Worm (Caenorhabditis elegans) whole organism, mixed stage, embryonic: ENCODE results near the gene asp-19.

ENCODE experiments used
- M03D4.4 ChIP-seq: sonication (generic microtip); optimal IDR thresholded peaks from 2 replicates; lab custom pipeline; 2017; ENCODE audit warnings: mild to moderate bottlenecking, missing genetic modification characterization, missing compliant biosample characterization
- bed-3 ChIP-seq: fragments of 200-800 bp; sonication (Bioruptor generic); optimal IDR thresholded peaks from 3 replicates; lab custom pipeline; 2018; ENCODE audit warnings: mild to moderate bottlenecking, missing genetic modification characterization, moderate library complexity, missing compliant biosample characterization
- blmp-1 ChIP-seq: fragments of 150-350 bp; optimal IDR thresholded peaks from 2 replicates; lab custom pipeline; 2014; ENCODE audit warnings: missing biosample characterization, missing genetic modification characterization
- ceh-39 ChIP-seq: fragments of 150-350 bp; optimal IDR thresholded peaks from 2 replicates; lab custom pipeline; 2014; ENCODE audit warnings: missing biosample characterization, missing genetic modification characterization
- ceh-43 ChIP-seq: fragments of 200-800 bp; sonication (Bioruptor generic); optimal IDR thresholded peaks from 2 replicates; lab custom pipeline; 2018; ENCODE audit warnings: mild to moderate bottlenecking, missing genetic modification characterization, moderate library complexity, missing compliant biosample characterization
- ceh-83 ChIP-seq: fragments of 200-800 bp; sonication (Bioruptor generic); optimal IDR thresholded peaks from 2 replicates; lab custom pipeline; 2018; ENCODE audit warnings: mild to moderate bottlenecking, missing genetic modification characterization, missing compliant biosample characterization
- ces-1 ChIP-seq: fragments of 150-350 bp; optimal IDR thresholded peaks from 2 replicates; lab custom pipeline; 2014; ENCODE audit warnings: missing biosample characterization, missing genetic modification reagents, missing genetic modification characterization
- cnd-1 ChIP-seq: fragments of 200-800 bp; sonication (Bioruptor generic); optimal IDR thresholded peaks from 2 replicates; lab custom pipeline; 2018; ENCODE audit warnings: mild to moderate bottlenecking, missing genetic modification characterization, missing compliant biosample characterization
- elt-1 ChIP-seq: sonication (generic microtip); optimal IDR thresholded peaks from 2 replicates; lab custom pipeline; 2017; ENCODE audit warnings: missing genetic modification characterization, mild to moderate bottlenecking, missing compliant biosample characterization, antibody characterized with exemption, moderate library complexity, borderline replicate concordance; ENCODE audit not compliant: insufficient read depth
- flh-1 ChIP-seq: fragments of 200-800 bp; sonication (Bioruptor generic); optimal IDR thresholded peaks from 2 replicates; lab custom pipeline; 2018; ENCODE audit warnings: mild to moderate bottlenecking, missing genetic modification characterization, moderate library complexity, missing compliant biosample characterization
- ham-2 ChIP-seq: fragments of 200-800 bp; sonication (Bioruptor generic); optimal IDR thresholded peaks from 2 replicates; lab custom pipeline; 2018; ENCODE audit warnings: mild to moderate bottlenecking, missing genetic modification characterization, missing compliant biosample characterization
- hlh-1 ChIP-seq: fragments of 150-350 bp; optimal IDR thresholded peaks from 2 replicates; lab custom pipeline; 2014; ENCODE audit warnings: missing biosample characterization, missing genetic modification reagents, missing genetic modification characterization
- lin-13 ChIP-seq: fragments of 150-350 bp; optimal IDR thresholded peaks from 2 replicates; lab custom pipeline; 2014; ENCODE audit warnings: missing biosample characterization, missing genetic modification characterization
- lin-32 ChIP-seq: fragments of 200-800 bp; sonication (Bioruptor generic); optimal IDR thresholded peaks from 2 replicates; lab custom pipeline; 2018; ENCODE audit warnings: mild to moderate bottlenecking, missing genetic modification characterization, missing compliant biosample characterization
- lsy-2 ChIP-seq: fragments of 150-350 bp; optimal IDR thresholded peaks from 2 replicates; lab custom pipeline; 2014; ENCODE audit warnings: missing biosample characterization, missing genetic modification characterization
- mab-5 ChIP-seq: fragments of 150-350 bp; optimal IDR thresholded peaks from 2 replicates; lab custom pipeline; 2014; ENCODE audit warnings: missing biosample characterization, missing genetic modification characterization
- mep-1 ChIP-seq: fragments of 150-350 bp; optimal IDR thresholded peaks from 2 replicates; lab custom pipeline; 2017; ENCODE audit warnings: missing biosample characterization, missing genetic modification reagents, missing genetic modification characterization, inconsistent platforms
- nhr-12 ChIP-seq: fragments of 150-350 bp; optimal IDR thresholded peaks from 2 replicates; lab custom pipeline; 2014; ENCODE audit warnings: missing biosample characterization, missing genetic modification characterization
- nhr-2 ChIP-seq: fragments of 150-350 bp; optimal IDR thresholded peaks from 2 replicates; lab custom pipeline; 2014; ENCODE audit warnings: missing biosample characterization, missing genetic modification characterization
- nhr-237 ChIP-seq: fragments of 150-350 bp; optimal IDR thresholded peaks from 2 replicates; lab custom pipeline; 2014; ENCODE audit warnings: missing biosample characterization, missing genetic modification characterization
- nhr-76 ChIP-seq: sonication (generic microtip); optimal IDR thresholded peaks from 2 replicates; lab custom pipeline; 2017; ENCODE audit warnings: missing biosample characterization, missing genetic modification characterization
- pha-4 ChIP-seq: fragments of 150-350 bp; optimal IDR thresholded peaks from 2 replicates; lab custom pipeline; 2018; ENCODE audit warnings: missing biosample characterization, missing genetic modification reagents, missing genetic modification characterization
- sem-2 ChIP-seq: fragments of 200-800 bp; sonication (Bioruptor generic); optimal IDR thresholded peaks from 2 replicates; lab custom pipeline; 2018; ENCODE audit warnings: mild to moderate bottlenecking, missing genetic modification characterization, missing compliant biosample characterization
- snpc-4 ChIP-seq: fragments of 150-350 bp; optimal IDR thresholded peaks from 2 replicates; lab custom pipeline; 2014; ENCODE audit warnings: missing biosample characterization, missing genetic modification characterization
- sptf-1 ChIP-seq: sonication (generic microtip); optimal IDR thresholded peaks from 2 replicates; lab custom pipeline; 2017; ENCODE audit warnings: mild to moderate bottlenecking, missing genetic modification characterization, moderate library complexity, missing compliant biosample characterization
- tbx-8 ChIP-seq: fragments of 200-800 bp; sonication (Bioruptor generic); optimal IDR thresholded peaks from 2 replicates; lab custom pipeline; 2018; ENCODE audit warnings: mild to moderate bottlenecking, missing genetic modification characterization, moderate library complexity, missing compliant biosample characterization
- unc-120 ChIP-seq: sonication (generic microtip); optimal IDR thresholded peaks from 2 replicates; lab custom pipeline; 2017; ENCODE audit warnings: missing genetic modification characterization, missing compliant biosample characterization; ENCODE audit not compliant: poor library complexity, severe bottlenecking
- unc-39 ChIP-seq: fragments of 150-350 bp; optimal IDR thresholded peaks from 2 replicates; lab custom pipeline; 2014; ENCODE audit warnings: missing biosample characterization, missing genetic modification characterization
- unc-62 ChIP-seq: fragments of 150-350 bp; optimal IDR thresholded peaks from 2 replicates; lab custom pipeline; 2014; ENCODE audit warnings: missing biosample characterization, missing genetic modification reagents, missing genetic modification characterization
- zip-8 ChIP-seq: fragments of 150-350 bp; optimal IDR thresholded peaks from 2 replicates; lab custom pipeline; 2014; ENCODE audit warnings: missing biosample characterization, missing genetic modification characterization
- ztf-11 ChIP-seq: fragments of 150-350 bp; optimal IDR thresholded peaks from 2 replicates; lab custom pipeline; 2014; ENCODE audit warnings: missing biosample characterization, missing genetic modification characterization

asp-19 gene

DNA sequence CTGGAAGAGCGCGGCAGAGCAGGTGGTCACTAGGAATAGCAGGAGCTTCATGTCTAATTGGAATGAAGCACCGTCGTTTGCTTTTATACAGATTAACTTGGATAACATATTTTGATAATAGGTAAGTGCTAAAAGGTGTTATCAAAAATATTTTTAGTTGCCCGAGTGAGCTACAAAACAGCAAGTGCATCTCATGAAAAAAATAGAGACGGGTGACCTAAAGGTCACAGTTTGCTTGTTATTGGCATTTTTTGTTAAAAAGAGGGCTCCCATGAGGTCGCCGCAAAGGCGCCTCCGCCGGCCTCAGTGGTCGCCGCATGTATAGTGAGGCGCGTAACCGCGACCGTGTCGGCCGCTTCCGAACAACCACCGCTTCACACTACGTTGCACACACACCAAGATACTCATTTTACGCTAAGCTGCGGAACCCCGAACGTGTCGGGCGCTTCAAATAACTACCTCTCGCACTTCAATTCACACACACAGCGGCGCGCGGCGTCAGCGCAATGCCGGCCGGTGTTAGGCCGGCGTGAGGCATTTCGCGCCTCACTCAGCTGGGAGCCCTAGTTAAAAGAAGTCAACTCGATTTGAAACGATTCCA is at the start of gene asp-19:
Gene asp-19, minus strand, starts transcription at position 51 of the 601 bp plus-strand sequence.
- TF ChIP-seq unc-62 (GFP tag; lab: Kevin White, UChicago): no peak
- no peak for TF ChIP-seq pha-4 (tag; lab: Kevin White, UChicago)
- TF ChIP-seq M03D4.4 (tag; lab: Kevin White, UChicago): no peak
- no peak for TF ChIP-seq snpc-4 (tag; lab: Kevin White, UChicago)
- no peak for TF ChIP-seq ceh-83 (GFP tag; lab: Kevin White, UChicago)
- no peak for TF ChIP-seq ztf-11 (tag; lab: Kevin White, UChicago)
- TF ChIP-seq zip-8 (tag; lab: Kevin White, UChicago): no peak
- TF ChIP-seq nhr-76 (tag; lab: Kevin White, UChicago): no peak
- TF ChIP-seq lin-32: no peak
- no peak for TF ChIP-seq ces-1 (GFP tag; lab: Kevin White, UChicago)
- no peak for TF ChIP-seq hlh-1

DNA sequence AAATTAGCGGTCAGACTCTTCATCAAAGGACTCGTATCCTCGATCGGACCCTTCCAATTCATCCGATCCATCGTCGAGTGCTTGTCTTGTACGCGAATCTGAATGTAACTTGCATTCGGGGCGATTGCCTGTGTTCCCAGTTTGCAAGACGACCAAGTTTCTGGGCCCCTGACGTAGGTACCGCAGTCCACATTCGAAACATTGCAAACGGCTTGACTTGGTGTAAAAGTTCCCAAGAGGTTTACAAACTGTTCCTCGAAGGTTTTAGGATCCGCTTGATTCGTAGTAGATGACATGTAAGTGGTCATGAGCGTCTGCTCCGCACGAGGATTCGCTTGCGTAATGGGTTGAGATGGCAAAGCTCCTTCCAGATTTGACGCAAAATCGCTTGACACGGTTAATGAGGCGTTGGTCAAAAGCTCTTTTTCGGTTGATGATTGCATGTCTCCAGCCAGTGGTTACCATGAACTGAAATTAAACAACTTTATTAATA is 47.1 kb upstream of the asp-19 start, which contains the start of gene Y17D7B.4:
Gene Y17D7B.4, minus strand, starts transcription at position 443 of the 493 bp plus-strand sequence.
- TF ChIP-seq lsy-2 (no peak), ceh-39 (no peak), ceh-43 (no peak), ceh-83 (GFP tag; lab: Kevin White, UChicago) (no peak), mab-5 (tag; lab: Kevin White, UChicago) (no peak), elt-1 (no peak)

DNA sequence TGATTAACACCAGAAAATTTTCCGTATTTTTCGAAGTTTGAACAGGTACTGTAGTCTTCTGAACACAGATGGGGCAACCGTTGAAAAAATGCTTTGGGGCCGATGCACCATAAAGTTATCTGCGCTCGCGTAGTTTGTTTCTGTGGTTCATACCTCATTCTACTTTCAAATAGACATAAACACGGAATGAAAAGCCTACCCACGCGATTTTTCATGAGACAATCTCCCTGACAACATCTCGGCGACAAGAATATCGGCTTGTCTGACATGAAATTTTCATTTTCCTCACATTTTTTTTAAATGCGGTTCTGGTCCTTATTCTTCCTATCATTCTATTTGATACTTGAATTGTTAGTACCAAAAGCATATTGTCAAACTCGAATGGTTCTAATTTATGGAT is 43.6 kb upstream of the asp-19 start, which contains the start of gene clec-257:
Gene clec-257, plus strand, starts transcription at position 301 of the 400 bp plus-strand sequence.
- TF ChIP-seq blmp-1 (tag; lab: Kevin White, UChicago): no peak
- no peak for TF ChIP-seq sem-2 (GFP tag; lab: Kevin White, UChicago)
- TF ChIP-seq mep-1 (tag; lab: Kevin White, UChicago): no peak
- no peak for TF ChIP-seq mab-5 (tag; lab: Kevin White, UChicago)
- TF ChIP-seq ham-2 (GFP tag; lab: Kevin White, UChicago): no peak
- TF ChIP-seq M03D4.4 (tag; lab: Kevin White, UChicago): no peak
- no peak for TF ChIP-seq cnd-1 (tag; lab: Kevin White, UChicago)
- no peak for TF ChIP-seq snpc-4 (tag; lab: Kevin White, UChicago)

DNA sequence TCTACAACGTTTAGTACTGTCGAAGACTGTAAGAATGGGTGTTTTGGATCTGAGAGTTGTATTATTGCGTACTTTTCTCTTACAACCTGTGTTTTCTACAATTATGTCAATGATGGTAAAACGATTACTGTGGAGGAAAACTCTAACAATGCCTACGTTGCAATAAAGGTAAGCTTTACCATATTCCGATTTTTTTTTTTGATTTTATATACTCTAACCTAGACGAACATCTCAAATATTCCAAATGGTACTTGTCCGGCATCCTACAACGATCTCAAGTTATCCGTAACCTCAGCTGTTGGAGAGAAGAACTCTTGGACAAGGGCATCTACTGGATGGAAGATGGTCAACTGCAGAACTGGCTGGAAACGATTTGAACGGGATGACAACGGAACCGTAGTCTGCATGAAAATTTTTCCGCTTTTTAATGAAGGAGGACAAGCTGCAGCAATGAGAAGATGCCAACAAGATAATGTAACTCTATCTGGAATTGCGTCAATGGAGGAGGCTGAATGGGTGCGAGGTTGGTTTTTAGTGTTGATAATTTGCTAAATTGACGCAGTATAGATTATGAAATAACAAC is 42.7 kb upstream of the asp-19 start:
- TF ChIP-seq unc-62 (GFP tag; lab: Kevin White, UChicago) (no peak), lin-13 (no peak), ceh-39 (no peak), unc-39 (tag; lab: Kevin White, UChicago) (no peak), tbx-8 (GFP tag; lab: Kevin White, UChicago) (no peak), cnd-1 (tag; lab: Kevin White, UChicago) (no peak), bed-3 (no peak), ceh-83 (GFP tag; lab: Kevin White, UChicago) (no peak), mep-1 (tag; lab: Kevin White, UChicago) (no peak), nhr-237 (no peak), ztf-11 (tag; lab: Kevin White, UChicago) (no peak), flh-1 (GFP tag; lab: Kevin White, UChicago) (no peak), nhr-2 (tag; lab: Kevin White, UChicago) (no peak), lin-32 (no peak)

DNA sequence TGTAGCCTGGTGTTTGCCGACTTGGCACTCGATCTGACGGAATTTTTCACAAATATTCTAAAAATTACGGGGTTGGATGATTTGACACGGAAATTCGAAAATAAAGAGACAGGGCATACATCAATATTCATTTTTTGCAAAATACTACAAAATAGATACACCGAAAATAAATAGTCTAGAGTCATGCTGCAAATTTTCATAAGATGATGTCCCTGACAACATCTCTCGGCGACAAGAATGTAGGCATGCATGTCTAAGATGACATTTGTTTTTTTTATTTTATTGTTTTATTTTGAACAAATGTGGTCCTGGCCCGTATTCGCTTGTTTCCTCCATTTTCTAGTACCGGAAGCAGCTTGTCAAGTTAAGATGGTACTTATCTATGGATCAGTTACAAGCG is 42.2 kb upstream of the asp-19 start, which contains the start of gene clec-256:
Gene clec-256, plus strand, starts transcription at position 301 of the 400 bp plus-strand sequence.
- TF ChIP-seq ceh-39: no peak
- no peak for TF ChIP-seq nhr-12 (tag; lab: Kevin White, UChicago)
- TF ChIP-seq, all 35 proteins: peak for 0

DNA sequence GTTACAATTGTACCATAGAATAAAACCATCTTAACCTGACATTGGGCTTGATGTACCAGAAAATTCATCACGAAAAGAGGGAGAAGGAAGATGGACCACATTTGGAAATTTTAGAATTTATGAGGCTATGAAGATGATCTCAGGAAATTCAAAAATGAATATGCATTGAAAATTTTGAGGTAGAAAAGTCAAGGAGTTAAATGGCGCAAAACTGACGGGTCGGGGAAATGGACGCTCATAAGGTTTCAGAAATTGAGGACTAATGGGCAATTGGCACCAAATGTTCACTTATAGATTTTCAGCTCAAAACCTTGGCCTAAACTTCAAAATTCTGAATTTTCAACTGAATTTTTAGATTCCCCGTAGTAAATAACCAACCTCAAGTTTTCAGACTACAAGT is 41.4 kb upstream of the asp-19 start, which contains the start of gene clec-255:
Gene clec-255, minus strand, starts transcription at position 101 of the 400 bp plus-strand sequence.
- no peak for TF ChIP-seq ztf-11 (tag; lab: Kevin White, UChicago)
- no peak for TF ChIP-seq unc-120 (tag; lab: Kevin White, UChicago)
- no peak for TF ChIP-seq mab-5 (tag; lab: Kevin White, UChicago)
- no peak for TF ChIP-seq unc-39 (tag; lab: Kevin White, UChicago)
- no peak for TF ChIP-seq lin-32
- no peak for TF ChIP-seq blmp-1 (tag; lab: Kevin White, UChicago)
- no peak for TF ChIP-seq pha-4 (tag; lab: Kevin White, UChicago)
- no peak for TF ChIP-seq tbx-8 (GFP tag; lab: Kevin White, UChicago)
- no peak for TF ChIP-seq bed-3
- no peak for TF ChIP-seq sptf-1 (tag; lab: Kevin White, UChicago)
- no peak for TF ChIP-seq sem-2 (GFP tag; lab: Kevin White, UChicago)
- no peak for TF ChIP-seq ham-2 (GFP tag; lab: Kevin White, UChicago)
- TF ChIP-seq snpc-4 (tag; lab: Kevin White, UChicago): no peak
- no peak for TF ChIP-seq zip-8 (tag; lab: Kevin White, UChicago)
- no peak for TF ChIP-seq flh-1 (GFP tag; lab: Kevin White, UChicago)
- TF ChIP-seq ceh-39: no peak
- no peak for TF ChIP-seq cnd-1 (tag; lab: Kevin White, UChicago)
- no peak for TF ChIP-seq hlh-1
- TF ChIP-seq, all 35 proteins: peak for 0
